Fruit fly (Drosophila melanogaster) whole organism, pupa: ENCODE measurements around the gene Sar1.
A peak's percentile ranks its signal among the peaks of the same experiment; 100 is the strongest.

Experiments
- CG10348 ChIP-seq: fragments of 200-800 bp; sonication (Bioruptor generic); IDR thresholded peaks from 2 replicates; pipeline ENCODE4 v1.3.6; 2022; ENCODE audit warnings: missing biosample characterization, missing genetic modification characterization
- CG14655 ChIP-seq: fragments of 200-800 bp; sonication (Bioruptor generic); optimal IDR thresholded peaks from 3 replicates; lab custom pipeline; 2017; ENCODE audit warnings: mild to moderate bottlenecking, missing biosample characterization, missing genetic modification reagents, missing genetic modification characterization
- CG15710 ChIP-seq: fragments of 200-800 bp; sonication (Bioruptor generic); optimal IDR thresholded peaks from 2 replicates; lab custom pipeline; 2018; ENCODE audit warnings: missing biosample characterization, mild to moderate bottlenecking, missing genetic modification characterization, moderate library complexity
- CG32121 ChIP-seq: fragments of 200-800 bp; sonication (Bioruptor generic); IDR thresholded peaks from 2 replicates; pipeline ENCODE4 v1.3.6; 2022; ENCODE audit warnings: missing biosample characterization, missing genetic modification characterization
- CG34367 ChIP-seq: fragments of 200-800 bp; sonication (Bioruptor generic); optimal IDR thresholded peaks from 2 replicates; lab custom pipeline; 2018; ENCODE audit warnings: missing biosample characterization, mild to moderate bottlenecking, missing genetic modification characterization
- CG8159 ChIP-seq: fragments of 200-800 bp; sonication (Bioruptor generic); optimal IDR thresholded peaks from 3 replicates; lab custom pipeline; 2018; ENCODE audit warnings: missing biosample characterization, mild to moderate bottlenecking, missing genetic modification characterization, moderate library complexity
- CG8301 ChIP-seq: fragments of 200-800 bp; sonication (Bioruptor generic); optimal IDR thresholded peaks from 2 replicates; lab custom pipeline; 2018; ENCODE audit warnings: missing biosample characterization, mild to moderate bottlenecking, missing genetic modification characterization
- CG9948 ChIP-seq: fragments of 200-800 bp; sonication (Bioruptor generic); optimal IDR thresholded peaks from 2 replicates; lab custom pipeline; 2018; ENCODE audit warnings: missing biosample characterization, mild to moderate bottlenecking, missing genetic modification characterization, moderate library complexity
- EcR ChIP-seq: fragments of 200-800 bp; sonication (Bioruptor generic); optimal IDR thresholded peaks from 3 replicates; lab custom pipeline; 2019; ENCODE audit warnings: missing biosample characterization, missing genetic modification characterization, mild to moderate bottlenecking, moderate library complexity, missing genetic modification reagents
- Ets98B ChIP-seq: fragments of 200-800 bp; sonication (Bioruptor generic); IDR thresholded peaks from 2 replicates; pipeline ENCODE4 v1.3.6; 2022; ENCODE audit warnings: missing biosample characterization, missing genetic modification characterization
- Pif1A ChIP-seq: fragments of 200-800 bp; sonication (Bioruptor generic); optimal IDR thresholded peaks from 3 replicates; lab custom pipeline; 2016; ENCODE audit warnings: missing biosample characterization, missing genetic modification characterization
- Pif1B ChIP-seq: fragments of 200-800 bp; sonication (Bioruptor generic); optimal IDR thresholded peaks from 3 replicates; lab custom pipeline; 2016; ENCODE audit warnings: missing biosample characterization, missing genetic modification characterization
- fd96Ca ChIP-seq: fragments of 200-800 bp; sonication (Bioruptor generic); IDR thresholded peaks from 3 replicates; pipeline ENCODE4 v1.3.6; 2022; ENCODE audit warnings: missing biosample characterization, missing genetic modification characterization
- gl ChIP-seq: fragments of 200-800 bp; sonication (Bioruptor generic); optimal IDR thresholded peaks from 2 replicates; lab custom pipeline; 2018; ENCODE audit warnings: missing biosample characterization, mild to moderate bottlenecking, missing genetic modification characterization

dm6 chr3R:22368777-22369214, 12.3 kb downstream of the Sar1 start:
- TF ChIP-seq CG10348 (GFP tag; lab: Robert Waterston, UW) (no peak), CG8301 (peak; percentile 11), CG15710 (tag; lab: Kevin White, UChicago) (peak; percentile 55), Pif1A (peak; percentile 67), fd96Ca (GFP tag; lab: Robert Waterston, UW) (peak; percentile 77), CG34367 (tag; lab: Kevin White, UChicago) (no peak), CG14655 (GFP tag; lab: Kevin White, UChicago) (no peak), CG8159 (tag; lab: Kevin White, UChicago) (no peak), EcR (no peak), Ets98B (GFP tag; lab: Robert Waterston, UW) (peak; percentile 63), CG9948 (peak; percentile 32), Pif1B (peak; percentile 80), CG32121 (peak; percentile 64), gl (tag; lab: Kevin White, UChicago) (no peak)
